Fruit fly (Drosophila melanogaster): ENCODE data around the gene Oseg5.

The Oseg5 gene

DNA sequence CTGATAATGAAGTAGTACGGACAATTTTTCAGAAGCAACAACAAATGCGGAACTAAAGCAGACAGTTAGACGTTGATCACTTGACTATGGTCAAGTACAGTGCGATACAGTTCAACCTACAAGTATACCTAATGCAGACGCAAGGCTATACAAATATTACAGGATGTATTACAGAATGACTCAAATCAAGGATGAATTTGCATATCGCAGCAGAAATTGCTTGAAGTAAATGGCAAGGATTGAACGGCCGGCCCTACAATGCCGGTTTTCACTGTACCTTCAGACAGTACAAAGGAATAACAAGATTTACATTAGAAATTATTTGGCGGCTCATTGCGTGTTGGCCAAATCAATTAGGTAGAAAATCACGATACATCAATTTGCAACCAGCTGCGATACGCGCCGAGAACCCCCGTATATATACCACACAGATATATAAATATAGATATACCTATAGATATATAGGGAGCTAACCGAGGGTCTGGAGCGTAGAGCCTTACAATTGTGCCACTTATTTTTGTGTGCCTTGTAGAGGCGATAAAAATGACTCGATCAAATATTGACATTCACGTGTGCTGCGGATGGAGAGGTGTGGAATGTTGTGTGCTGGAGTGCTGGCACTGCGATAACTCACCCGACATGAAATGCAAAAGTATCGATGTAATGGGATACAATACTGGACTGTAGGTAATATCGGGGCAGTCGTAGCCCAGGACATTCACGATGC is 45.9 kb upstream of the Oseg5 start:
- TF ChIP-seq Elba2 (GFP tag; optimal IDR thresholded peaks at IDR 0.05): no peak
- TF ChIP-seq croc (GFP tag; conservative IDR thresholded peaks at IDR 0.05): no peak
- TF ChIP-seq Camta (GFP tag; optimal IDR thresholded peaks at IDR 0.05): no peak
- no peak for TF ChIP-seq CG7745 (tag; optimal IDR thresholded peaks at IDR 0.05)
- no peak for TF ChIP-seq CG7271 (tag; optimal IDR thresholded peaks at IDR 0.05)
- TF ChIP-seq sug (tag; optimal IDR thresholded peaks at IDR 0.05): no peak
- no peak for TF ChIP-seq corto (GFP tag; optimal IDR thresholded peaks at IDR 0.05)
- peak; percentile 48 for TF ChIP-seq CG12155 (GFP tag; optimal IDR thresholded peaks at IDR 0.05)
- TF ChIP-seq CG8924 (tag; optimal IDR thresholded peaks at IDR 0.05): no peak
- no peak for TF ChIP-seq ftz-f1 (GFP tag; optimal IDR thresholded peaks at IDR 0.05)
- TF ChIP-seq CG5953 (GFP tag; IDR thresholded peaks at IDR 0.05): 0 out of 2 replicates have a peak, but pooled peaks have one; percentile 27
- TF ChIP-seq C15 (GFP tag; IDR thresholded peaks at IDR 0.05): 0 out of 3 replicates have a peak, but pooled peaks have one; percentile 67
- TF ChIP-seq repo (GFP tag; optimal IDR thresholded peaks at IDR 0.05): peak; percentile 27
- no peak for TF ChIP-seq sima (GFP tag; optimal IDR thresholded peaks at IDR 0.05)
- no peak for TF ChIP-seq GATAe (GFP tag; conservative IDR thresholded peaks at IDR 0.05)
- peak; percentile 31 for TF ChIP-seq Bteb2 (GFP tag; optimal IDR thresholded peaks at IDR 0.05)
- TF ChIP-seq da (GFP tag; optimal IDR thresholded peaks at IDR 0.05): no peak
- TF ChIP-seq fu2 (GFP tag; optimal IDR thresholded peaks at IDR 0.05): peak; percentile 54
- peak; percentile 87 for TF ChIP-seq CG2120 (GFP tag; optimal IDR thresholded peaks at IDR 0.05)
- TF ChIP-seq br (optimal IDR thresholded peaks at IDR 0.05): no peak
- TF ChIP-seq seq (GFP tag; IDR thresholded peaks at IDR 0.05): 0 out of 2 replicates have a peak, but pooled peaks have one; percentile 32
- TF ChIP-seq jumu (GFP tag; optimal IDR thresholded peaks at IDR 0.05): peak; percentile 55
- TF ChIP-seq fd3F (GFP tag; optimal IDR thresholded peaks at IDR 0.05): peak; percentile 26
- peak in 1 of 2 experiments; percentile 36 for TF ChIP-seq Hr51 (GFP tag; optimal IDR thresholded peaks at IDR 0.05)
- TF ChIP-seq sim (GFP tag; IDR thresholded peaks at IDR 0.05): no peak
- TF ChIP-seq trh (GFP tag; optimal IDR thresholded peaks at IDR 0.05): no peak
- TF ChIP-seq Sin3A (optimal IDR thresholded peaks at IDR 0.05): no peak
- peak; percentile 64 for TF ChIP-seq Hsf (GFP tag; optimal IDR thresholded peaks at IDR 0.05)
- TF ChIP-seq unc-4 (GFP tag; IDR thresholded peaks at IDR 0.05; ENCODE audit: partially characterized antibody): no peak
- no peak for TF ChIP-seq Deaf1 (tag; optimal IDR thresholded peaks at IDR 0.05)
- TF ChIP-seq Vsx1 (GFP tag; optimal IDR thresholded peaks at IDR 0.05): no peak
- 0 out of 3 replicates have a peak, but pooled peaks have one; percentile 33 for TF ChIP-seq ken (GFP tag; IDR thresholded peaks at IDR 0.05)
- no peak for TF ChIP-seq CG9437 (GFP tag; optimal IDR thresholded peaks at IDR 0.05)
- no peak for TF ChIP-seq CG15073 (GFP tag; optimal IDR thresholded peaks at IDR 0.05)
- no peak for TF ChIP-seq Jarid2 (GFP tag; optimal IDR thresholded peaks at IDR 0.05)
- peak; percentile 69 for TF ChIP-seq CG13624 (GFP tag; optimal IDR thresholded peaks at IDR 0.05)
- TF ChIP-seq CG3995 (GFP tag; optimal IDR thresholded peaks at IDR 0.05): no peak
- TF ChIP-seq stc (GFP tag; IDR thresholded peaks at IDR 0.05): no peak; the same call in 1 of the 2 replicates
- TF ChIP-seq CG30403 (GFP tag; optimal IDR thresholded peaks at IDR 0.05): peak; percentile 59
- TF ChIP-seq CG6175 (GFP tag; IDR thresholded peaks at IDR 0.05): 0 out of 3 replicates have a peak, but pooled peaks have one; percentile 28
- TF ChIP-seq CG4328 (GFP tag; optimal IDR thresholded peaks at IDR 0.05): no peak
- TF ChIP-seq pita (GFP tag; optimal IDR thresholded peaks at IDR 0.05): no peak
- peak; percentile 25 for TF ChIP-seq CG16815 (GFP tag; optimal IDR thresholded peaks at IDR 0.05)
- no peak for TF ChIP-seq zen2 (GFP tag; IDR thresholded peaks at IDR 0.05; ENCODE audit: partially characterized antibody)
- peak; percentile 27 for TF ChIP-seq CG3407 (GFP tag; optimal IDR thresholded peaks at IDR 0.05)
- no peak for TF ChIP-seq Mad (GFP tag; optimal IDR thresholded peaks at IDR 0.05)
- no peak for TF ChIP-seq HmgD (GFP tag; optimal IDR thresholded peaks at IDR 0.05)
- no peak for TF ChIP-seq CG13287 (GFP tag; IDR thresholded peaks at IDR 0.05; ENCODE audit: partially characterized antibody)
- TF ChIP-seq CG6765 (GFP tag; optimal IDR thresholded peaks at IDR 0.05): no peak
- TF ChIP-seq dati (GFP tag; IDR thresholded peaks at IDR 0.05): 0 out of 2 replicates have a peak, but pooled peaks have one; percentile 17

Measured in whole organism, embryonic.